Worm (Caenorhabditis elegans) whole organism, L4 larva: Measurements from ENCODE around the gene R05A10.1.

Source experiments
- F44E2.7 ChIP-seq: fragments of 200-800 bp; sonication (Bioruptor generic); IDR thresholded peaks from 2 replicates; pipeline ENCODE4 v2.1.2; 2022; ENCODE audit warnings: missing genetic modification characterization, missing compliant biosample characterization
- R02D3.7 ChIP-seq: fragments of 150-350 bp; sonication (generic microtip); optimal IDR thresholded peaks from 3 replicates; lab custom pipeline; 2014; ENCODE audit warnings: missing biosample characterization, missing genetic modification characterization
- T26A8.4 ChIP-seq: fragments of 200-800 bp; sonication (Bioruptor generic); IDR thresholded peaks from 2 replicates; pipeline ENCODE4 v1.3.6; 2022; ENCODE audit warnings: missing genetic modification characterization, missing compliant biosample characterization
- ZK337.2 ChIP-seq: fragments of 200-800 bp; sonication (Bioruptor generic); IDR thresholded peaks from 2 replicates; pipeline ENCODE4 v1.3.6; 2022; ENCODE audit warnings: missing genetic modification reagents, missing genetic modification characterization, missing compliant biosample characterization
- ceh-20 ChIP-seq: fragments of 200-800 bp; sonication (Bioruptor generic); IDR thresholded peaks from 2 replicates; pipeline ENCODE4 v1.3.6; 2022; ENCODE audit warnings: missing genetic modification reagents, missing genetic modification characterization, missing compliant biosample characterization
- cey-2 ChIP-seq: sonication (generic microtip); optimal IDR thresholded peaks from 3 replicates; lab custom pipeline; 2017; ENCODE audit warnings: missing genetic modification characterization, mild to moderate bottlenecking, missing compliant biosample characterization, antibody characterized with exemption, borderline replicate concordance; ENCODE audit not compliant: insufficient read depth
- daf-16 ChIP-seq, 3 experiments: sonication (generic microtip); optimal IDR thresholded peaks; 2 replicates each; lab custom pipeline; 2016 to 2017; ENCODE audit warnings: missing genetic modification characterization in 3 of 3, missing genetic modification reagents in 3 of 3, mild to moderate bottlenecking in 2 of 3, missing compliant biosample characterization in 2 of 3, missing biosample characterization in 1 of 3, moderate library complexity in 1 of 3
- daf-19 ChIP-seq: fragments of 200-800 bp; sonication (Bioruptor generic); conservative IDR thresholded peaks from 2 replicates; pipeline ENCODE4 v1.3.6; 2022; ENCODE audit warnings: missing genetic modification characterization, missing compliant biosample characterization
- daf-8 ChIP-seq: fragments of 200-800 bp; sonication (Bioruptor generic); IDR thresholded peaks from 2 replicates; pipeline ENCODE4 v1.3.6; 2022; ENCODE audit warnings: missing genetic modification characterization, missing compliant biosample characterization
- egl-27 ChIP-seq: sonication (generic microtip); optimal IDR thresholded peaks from 3 replicates; lab custom pipeline; 2017; ENCODE audit warnings: missing biosample characterization, missing genetic modification reagents, missing genetic modification characterization
- fos-1 ChIP-seq: fragments of 150-350 bp; optimal IDR thresholded peaks from 2 replicates; lab custom pipeline; 2014; ENCODE audit warnings: missing biosample characterization, missing genetic modification characterization
- lim-7 ChIP-seq: fragments of 200-800 bp; sonication (Bioruptor generic); IDR thresholded peaks from 2 replicates; pipeline ENCODE4 v1.3.6; 2022; ENCODE audit warnings: missing genetic modification characterization, missing compliant biosample characterization
- lin-1 ChIP-seq: fragments of 200-800 bp; sonication (Bioruptor generic); IDR thresholded peaks from 2 replicates; pipeline ENCODE4 v1.3.6; 2022; ENCODE audit warnings: missing genetic modification reagents, missing genetic modification characterization, missing compliant biosample characterization
- lin-13 ChIP-seq: fragments of 150-350 bp; optimal IDR thresholded peaks from 2 replicates; lab custom pipeline; 2014; ENCODE audit warnings: missing biosample characterization, missing genetic modification reagents, missing genetic modification characterization
- lir-3 ChIP-seq: sonication (generic microtip); optimal IDR thresholded peaks from 2 replicates; lab custom pipeline; 2016; ENCODE audit warnings: mild to moderate bottlenecking, missing genetic modification characterization, missing compliant biosample characterization
- mxl-3 ChIP-seq: fragments of 200-800 bp; sonication (Bioruptor generic); optimal IDR thresholded peaks from 2 replicates; lab custom pipeline; 2018; ENCODE audit warnings: mild to moderate bottlenecking, missing genetic modification characterization, missing compliant biosample characterization
- nhr-10 ChIP-seq: fragments of 150-350 bp; optimal IDR thresholded peaks from 2 replicates; lab custom pipeline; 2014; ENCODE audit warnings: missing biosample characterization, missing genetic modification characterization
- nhr-25 ChIP-seq: sonication (generic microtip); optimal IDR thresholded peaks from 2 replicates; lab custom pipeline; 2017; ENCODE audit warnings: missing genetic modification characterization, mild to moderate bottlenecking, missing compliant biosample characterization, antibody characterized with exemption, moderate library complexity, borderline replicate concordance; ENCODE audit not compliant: insufficient read depth
- nhr-28 ChIP-seq: fragments of 150-350 bp; optimal IDR thresholded peaks from 2 replicates; lab custom pipeline; 2014; ENCODE audit warnings: missing biosample characterization, missing genetic modification characterization
- nhr-6 ChIP-seq: fragments of 150-350 bp; optimal IDR thresholded peaks from 2 replicates; lab custom pipeline; 2014; ENCODE audit warnings: missing biosample characterization, missing genetic modification characterization
- nhr-76 ChIP-seq: fragments of 150-350 bp; optimal IDR thresholded peaks from 2 replicates; lab custom pipeline; 2014; ENCODE audit warnings: missing biosample characterization, missing genetic modification characterization
- pqm-1 ChIP-seq: sonication (generic microtip); optimal IDR thresholded peaks from 2 replicates; lab custom pipeline; 2017; ENCODE audit warnings: missing biosample characterization, missing genetic modification characterization
- sdz-12 ChIP-seq: fragments of 200-800 bp; sonication (Bioruptor generic); optimal IDR thresholded peaks from 2 replicates; lab custom pipeline; 2018; ENCODE audit warnings: mild to moderate bottlenecking, missing genetic modification characterization, missing compliant biosample characterization
- snpc-1.2 ChIP-seq: fragments of 200-800 bp; sonication (Bioruptor generic); IDR thresholded peaks from 2 replicates; pipeline ENCODE4 v1.3.6; 2022; ENCODE audit warnings: missing genetic modification reagents, missing genetic modification characterization, missing compliant biosample characterization
- tag-97 ChIP-seq: fragments of 200-800 bp; sonication (Bioruptor generic); IDR thresholded peaks from 2 replicates; pipeline ENCODE4 v1.3.6; 2022; ENCODE audit warnings: missing genetic modification characterization, missing compliant biosample characterization
- unc-130 ChIP-seq: sonication (generic microtip); optimal IDR thresholded peaks from 2 replicates; lab custom pipeline; 2016; ENCODE audit warnings: missing genetic modification reagents, missing genetic modification characterization, missing compliant biosample characterization
- zag-1 ChIP-seq: fragments of 150-350 bp; optimal IDR thresholded peaks from 2 replicates; lab custom pipeline; 2014; ENCODE audit warnings: missing biosample characterization, missing genetic modification characterization
- ztf-11 ChIP-seq: fragments of 150-350 bp; optimal IDR thresholded peaks from 2 replicates; lab custom pipeline; 2014; ENCODE audit warnings: missing biosample characterization, missing genetic modification characterization
- ztf-7 ChIP-seq: fragments of 150-350 bp; optimal IDR thresholded peaks from 2 replicates; lab custom pipeline; 2014; ENCODE audit warnings: missing biosample characterization, missing genetic modification characterization

R05A10.1 gene

ce11 chrIV:14230799-14231198 lies 48.6 kb downstream of the R05A10.1 start, which contains the start of gene F02H6.6:
TSS of gene F02H6.6 (minus strand) at chrIV:14230899.
- no peak for TF ChIP-seq lin-1 (GFP tag; lab: Robert Waterston, UW)
- no peak for TF ChIP-seq nhr-6 (tag; lab: Kevin White, UChicago)
- TF ChIP-seq R02D3.7: no peak
- no peak for TF ChIP-seq pqm-1 (tag; lab: Kevin White, UChicago)
- no peak for TF ChIP-seq unc-130 (GFP tag; lab: Kevin White, UChicago)
- TF ChIP-seq ztf-7 (tag; lab: Kevin White, UChicago): no peak
- no peak for TF ChIP-seq egl-27 (tag; lab: Kevin White, UChicago)
- no peak for TF ChIP-seq lim-7 (GFP tag; lab: Robert Waterston, UW)
- TF ChIP-seq F44E2.7 (GFP tag; lab: Robert Waterston, UW): no peak
- TF ChIP-seq T26A8.4 (GFP tag; lab: Robert Waterston, UW): no peak
- no peak for TF ChIP-seq mxl-3 (GFP tag; lab: Kevin White, UChicago)
- TF ChIP-seq nhr-28 (tag; lab: Kevin White, UChicago): no peak
- TF ChIP-seq tag-97 (GFP tag; lab: Robert Waterston, UW): no peak
- TF ChIP-seq nhr-25 (tag; lab: Kevin White, UChicago): no peak
- no peak for TF ChIP-seq zag-1 (tag; lab: Kevin White, UChicago)
- TF ChIP-seq daf-8 (GFP tag; lab: Robert Waterston, UW): no peak
- TF ChIP-seq lir-3 (tag; lab: Kevin White, UChicago): no peak
- no peak for TF ChIP-seq fos-1 (tag; lab: Kevin White, UChicago)
- TF ChIP-seq, all 104 proteins: peak for 0

- TF ChIP-seq unc-130 (GFP tag; lab: Kevin White, UChicago): no peak
- no peak for TF ChIP-seq ceh-20 (GFP tag; lab: Robert Waterston, UW)
- TF ChIP-seq lin-1 (GFP tag; lab: Robert Waterston, UW): no peak
- TF ChIP-seq lin-13: no peak
- TF ChIP-seq sdz-12 (GFP tag; lab: Kevin White, UChicago): no peak
- no peak for TF ChIP-seq nhr-10 (tag; lab: Kevin White, UChicago)
- no peak for TF ChIP-seq mxl-3 (GFP tag; lab: Kevin White, UChicago)
- no peak for TF ChIP-seq nhr-25 (tag; lab: Kevin White, UChicago)
- TF ChIP-seq ztf-11 (tag; lab: Kevin White, UChicago): no peak
- no peak for TF ChIP-seq ZK337.2
- no peak for TF ChIP-seq daf-19 (GFP tag; lab: Robert Waterston, UW)
- no peak for TF ChIP-seq nhr-76 (tag; lab: Kevin White, UChicago)
- no peak for TF ChIP-seq cey-2 (tag; lab: Kevin White, UChicago)
- no peak for TF ChIP-seq daf-16 (GFP tag; optimal IDR thresholded peaks at IDR 0.05; lab: Kevin White, UChicago)
- no peak for TF ChIP-seq daf-16 (tag; optimal IDR thresholded peaks at IDR 0.05; lab: Kevin White, UChicago)
Observed at ce11 chrIV:14238976-14239375, 56.8 kb downstream of the R05A10.1 start, which contains the start of gene Y64G10A.1. TSS of gene Y64G10A.1 (minus strand) at chrIV:14239076.

- peak; percentile 86 for TF ChIP-seq snpc-1.2 (GFP tag; lab: Robert Waterston, UW)
Observed at ce11 chrIV:14240173-14240572, 58.0 kb downstream of the R05A10.1 start.
